Worm (Caenorhabditis elegans) whole organism, L4 larva: ENCODE measurements around the gene T04C12.33.

Source experiments
- ceh-28 ChIP-seq: fragments of 150-350 bp; optimal IDR thresholded peaks from 2 replicates; lab custom pipeline; 2014; ENCODE audit warnings: missing biosample characterization, missing genetic modification reagents, missing genetic modification characterization
- egl-27 ChIP-seq: sonication (generic microtip); optimal IDR thresholded peaks from 3 replicates; lab custom pipeline; 2017; ENCODE audit warnings: missing biosample characterization, missing genetic modification reagents, missing genetic modification characterization
- lim-7 ChIP-seq: fragments of 200-800 bp; sonication (Bioruptor generic); IDR thresholded peaks from 2 replicates; pipeline ENCODE4 v1.3.6; 2022; ENCODE audit warnings: missing genetic modification characterization, missing compliant biosample characterization
- nhr-11 ChIP-seq: fragments of 150-350 bp; optimal IDR thresholded peaks from 2 replicates; lab custom pipeline; 2014; ENCODE audit warnings: missing biosample characterization, missing genetic modification characterization

ce11 chrV:11048678-11049077 is 3.3 kb upstream of the T04C12.33 start, which contains the start of gene srh-74:
- no peak for TF ChIP-seq lim-7 (GFP tag; lab: Robert Waterston, UW)
- TF ChIP-seq nhr-11 (tag; lab: Kevin White, UChicago): no peak
- no peak for TF ChIP-seq egl-27 (tag; lab: Kevin White, UChicago)
- TF ChIP-seq ceh-28 (tag; lab: Kevin White, UChicago): no peak
